Worm (Caenorhabditis elegans) whole organism, L3 larva: ENCODE results near the gene clc-32.

Experiments used
- R02D3.7 ChIP-seq: fragments of 150-350 bp; optimal IDR thresholded peaks from 2 replicates; lab custom pipeline; 2014; ENCODE audit warnings: missing biosample characterization, missing genetic modification characterization
- ama-1 ChIP-seq: fragments of 150-350 bp; optimal IDR thresholded peaks from 2 replicates; lab custom pipeline; 2018
- ceh-9 ChIP-seq: sonication (generic microtip); optimal IDR thresholded peaks from 2 replicates; lab custom pipeline; 2018; ENCODE audit warnings: missing biosample characterization, missing genetic modification characterization
- lin-39 ChIP-seq: fragments of 150-350 bp; optimal IDR thresholded peaks from 2 replicates; lab custom pipeline; 2018; ENCODE audit warnings: missing biosample characterization, missing genetic modification reagents, missing genetic modification characterization
- nhr-237 ChIP-seq: fragments of 150-350 bp; optimal IDR thresholded peaks from 2 replicates; lab custom pipeline; 2014; ENCODE audit warnings: missing biosample characterization, missing genetic modification characterization
- nhr-25 ChIP-seq: sonication (generic microtip); optimal IDR thresholded peaks from 2 replicates; lab custom pipeline; 2017; ENCODE audit warnings: missing biosample characterization, missing genetic modification characterization
- nhr-77 ChIP-seq: fragments of 150-350 bp; optimal IDR thresholded peaks from 2 replicates; lab custom pipeline; 2014; ENCODE audit warnings: missing biosample characterization, missing genetic modification characterization
- skn-1 ChIP-seq: fragments of 150-350 bp; optimal IDR thresholded peaks from 2 replicates; lab custom pipeline; 2014; ENCODE audit warnings: missing biosample characterization, missing genetic modification characterization
- unc-62 ChIP-seq: fragments of 150-350 bp; sonication (generic microtip); optimal IDR thresholded peaks from 4 replicates; lab custom pipeline; 2014; ENCODE audit warnings: missing biosample characterization, missing genetic modification reagents, missing genetic modification characterization

DNA sequence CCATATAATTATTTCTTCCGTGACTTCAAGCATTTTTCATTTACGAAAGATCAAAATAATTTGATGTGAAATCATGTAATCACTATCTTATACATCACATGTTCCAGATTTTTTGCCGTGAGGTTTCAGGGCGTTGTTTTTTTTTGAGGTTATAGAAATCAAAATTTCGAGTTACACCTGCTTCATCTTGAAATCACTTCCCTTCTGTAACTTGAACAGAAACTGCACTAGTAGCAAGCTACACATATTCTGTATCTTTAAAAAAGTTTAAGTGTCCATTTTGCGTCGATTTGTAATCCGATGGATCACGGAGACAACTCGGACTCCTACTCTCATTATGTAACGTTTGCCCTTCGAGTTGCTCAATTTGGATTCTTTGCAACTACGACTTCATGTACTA lies 50.3 kb downstream of the clc-32 start, which contains the start of gene F22B8.3:
- no peak for TF ChIP-seq nhr-77 (tag; lab: Kevin White, UChicago)
- TF ChIP-seq ceh-9 (tag; lab: Kevin White, UChicago) = no peak
- no peak for TF ChIP-seq nhr-25 (tag; lab: Kevin White, UChicago)
- no peak for TF ChIP-seq R02D3.7
- no peak for TF ChIP-seq nhr-237
- no peak for TF ChIP-seq lin-39 (tag; lab: Kevin White, UChicago)
- TF ChIP-seq ama-1 (lab: Kevin White, UChicago) = no peak
- TF ChIP-seq unc-62 = no peak
- TF ChIP-seq skn-1 (tag; lab: Kevin White, UChicago) = no peak
